Fruit fly (Drosophila melanogaster) whole organism, embryonic: ENCODE data around the gene CG31038.

ENCODE experiments used
- Bteb2 ChIP-seq: fragments of 200-800 bp; sonication (Bioruptor generic); optimal IDR thresholded peaks from 2 replicates; lab custom pipeline; 2016; ENCODE audit warnings: missing biosample characterization, missing genetic modification characterization
- CG11247 ChIP-seq: fragments of 200-800 bp; sonication (Bioruptor generic); IDR thresholded peaks from 2 replicates; pipeline ENCODE4 v1.3.6; 2022; ENCODE audit warnings: missing biosample characterization, missing genetic modification characterization
- CG11504 ChIP-seq: fragments of 200-800 bp; sonication (Bioruptor generic); optimal IDR thresholded peaks from 3 replicates; lab custom pipeline; 2019; ENCODE audit warnings: missing biosample characterization, mild to moderate bottlenecking, missing genetic modification characterization, moderate library complexity
- CG12104 ChIP-seq: fragments of 200-800 bp; sonication (Bioruptor generic); optimal IDR thresholded peaks from 3 replicates; lab custom pipeline; 2016; ENCODE audit warnings: missing biosample characterization, missing genetic modification characterization
- CG12236 ChIP-seq: fragments of 200-800 bp; sonication (Bioruptor generic); optimal IDR thresholded peaks from 2 replicates; lab custom pipeline; 2016; ENCODE audit warnings: missing biosample characterization, missing genetic modification characterization
- CG12769 ChIP-seq: fragments of 200-800 bp; sonication (Bioruptor generic); optimal IDR thresholded peaks from 2 replicates; lab custom pipeline; 2019; ENCODE audit warnings: missing biosample characterization, mild to moderate bottlenecking, missing genetic modification characterization, moderate library complexity
- CG13287 ChIP-seq: fragments of 200-800 bp; sonication (Bioruptor generic); IDR thresholded peaks from 2 replicates; pipeline ENCODE4 v1.3.6; 2022; ENCODE audit warnings: missing biosample characterization, missing genetic modification characterization; ENCODE audit not compliant: partially characterized antibody
- CG13894 ChIP-seq: fragments of 200-800 bp; sonication (Bioruptor generic); optimal IDR thresholded peaks from 3 replicates; lab custom pipeline; 2018; ENCODE audit warnings: missing biosample characterization, mild to moderate bottlenecking, missing genetic modification characterization, moderate library complexity
- CG18011 ChIP-seq: fragments of 200-800 bp; sonication (Bioruptor generic); optimal IDR thresholded peaks from 2 replicates; lab custom pipeline; 2017; ENCODE audit warnings: missing biosample characterization, missing genetic modification characterization, mild to moderate bottlenecking, moderate library complexity, missing genotype
- CG18764 ChIP-seq: fragments of 200-800 bp; sonication (Bioruptor generic); optimal IDR thresholded peaks from 3 replicates; lab custom pipeline; 2016; ENCODE audit warnings: missing biosample characterization, missing genetic modification characterization
- CG4730 ChIP-seq: fragments of 200-800 bp; sonication (Bioruptor generic); IDR thresholded peaks from 2 replicates; pipeline ENCODE4 v1.3.6; 2022; ENCODE audit warnings: missing biosample characterization, missing genetic modification characterization
- CG6791 ChIP-seq: fragments of 200-800 bp; sonication (Bioruptor generic); IDR thresholded peaks from 3 replicates; pipeline ENCODE4 v1.3.6; 2022; ENCODE audit warnings: missing biosample characterization, missing genetic modification characterization; ENCODE audit not compliant: partially characterized antibody
- CG7271 ChIP-seq: fragments of 200-800 bp; sonication (Bioruptor generic); optimal IDR thresholded peaks from 2 replicates; lab custom pipeline; 2018; ENCODE audit warnings: missing biosample characterization, mild to moderate bottlenecking, missing genetic modification characterization, moderate library complexity
- CG7839 ChIP-seq: fragments of 200-800 bp; sonication (Bioruptor generic); optimal IDR thresholded peaks from 3 replicates; lab custom pipeline; 2018; ENCODE audit warnings: missing biosample characterization, mild to moderate bottlenecking, missing genetic modification characterization, moderate library complexity
- CTCF ChIP-seq: fragments of 200-800 bp; sonication (Bioruptor generic); optimal IDR thresholded peaks from 2 replicates; lab custom pipeline; 2017; ENCODE audit warnings: missing biosample characterization, mild to moderate bottlenecking, missing genetic modification characterization, moderate library complexity
- CkIIα-i1 ChIP-seq: fragments of 200-800 bp; sonication (Bioruptor generic); IDR thresholded peaks from 2 replicates; pipeline ENCODE4 v1.3.6; 2022; ENCODE audit warnings: missing biosample characterization, missing genetic modification characterization
- D19B ChIP-seq: fragments of 200-800 bp; sonication (Bioruptor generic); optimal IDR thresholded peaks from 2 replicates; lab custom pipeline; 2017; ENCODE audit warnings: missing biosample characterization, mild to moderate bottlenecking, missing genetic modification characterization
- Dp ChIP-seq: fragments of 200-800 bp; sonication (Bioruptor generic); optimal IDR thresholded peaks from 2 replicates; lab custom pipeline; 2018; ENCODE audit warnings: missing biosample characterization, mild to moderate bottlenecking, missing genetic modification characterization, moderate library complexity
- E2f2 ChIP-seq: fragments of 200-800 bp; sonication (Bioruptor generic); IDR thresholded peaks from 2 replicates; pipeline ENCODE4 v1.3.6; 2022; ENCODE audit warnings: missing biosample characterization, missing genetic modification characterization
- Fer2 ChIP-seq: fragments of 200-800 bp; sonication (Bioruptor generic); optimal IDR thresholded peaks from 2 replicates; lab custom pipeline; 2018; ENCODE audit warnings: missing biosample characterization, mild to moderate bottlenecking, missing genetic modification characterization, moderate library complexity
- Fer3 ChIP-seq: fragments of 200-800 bp; sonication (Bioruptor generic); optimal IDR thresholded peaks from 2 replicates; lab custom pipeline; 2018; ENCODE audit warnings: missing biosample characterization, mild to moderate bottlenecking, missing genetic modification characterization, moderate library complexity
- Max ChIP-seq: fragments of 200-800 bp; sonication (Bioruptor generic); optimal IDR thresholded peaks from 2 replicates; lab custom pipeline; 2016; ENCODE audit warnings: missing biosample characterization, mild to moderate bottlenecking, missing genetic modification characterization
- Med ChIP-seq: fragments of 200-800 bp; sonication (Bioruptor generic); peaks from one replicate; lab custom pipeline; 2016; ENCODE audit warnings: missing biosample characterization, missing genetic modification characterization, mild to moderate bottlenecking, inconsistent platforms, moderate library complexity
- Myb ChIP-seq: fragments of 200-800 bp; sonication (Bioruptor generic); optimal IDR thresholded peaks from 2 replicates; lab custom pipeline; 2016; ENCODE audit warnings: missing biosample characterization, missing genetic modification characterization
- Rfx ChIP-seq: fragments of 200-800 bp; sonication (Bioruptor generic); IDR thresholded peaks from 2 replicates; pipeline ENCODE4 v1.3.6; 2022; ENCODE audit warnings: missing biosample characterization, missing genetic modification characterization
- Ssrp ChIP-seq: fragments of 200-800 bp; sonication (Bioruptor generic); optimal IDR thresholded peaks from 2 replicates; lab custom pipeline; 2018; ENCODE audit warnings: missing biosample characterization, mild to moderate bottlenecking, missing genetic modification characterization, moderate library complexity
- Taf1 ChIP-seq: fragments of 200-800 bp; sonication (Bioruptor generic); IDR thresholded peaks from 2 replicates; pipeline ENCODE4 v1.3.6; 2022; ENCODE audit warnings: missing biosample characterization, missing genetic modification characterization
- abd-A ChIP-seq: fragments of 200-800 bp; sonication (Bioruptor generic); optimal IDR thresholded peaks from 3 replicates; lab custom pipeline; 2019; ENCODE audit warnings: missing biosample characterization, mild to moderate bottlenecking, missing genetic modification characterization, moderate library complexity
- bcd ChIP-seq: fragments of 200-800 bp; sonication (Bioruptor generic); optimal IDR thresholded peaks from 2 replicates; lab custom pipeline; 2017; ENCODE audit warnings: missing biosample characterization, mild to moderate bottlenecking, missing genetic modification characterization
- br ChIP-seq: fragments of >200 bp; optimal IDR thresholded peaks from 2 replicates; lab custom pipeline; 2017
- chinmo ChIP-seq: fragments of 200-800 bp; sonication (Bioruptor generic); IDR thresholded peaks from 4 replicates; pipeline ENCODE4 v1.3.6; 2022; ENCODE audit warnings: missing biosample characterization, missing genetic modification characterization; ENCODE audit not compliant: partially characterized antibody
- ewg ChIP-seq: fragments of 200-800 bp; sonication (Bioruptor generic); optimal IDR thresholded peaks from 3 replicates; lab custom pipeline; 2017; ENCODE audit warnings: mild to moderate bottlenecking, missing biosample characterization, missing genetic modification reagents, missing genetic modification characterization
- ftz-f1 ChIP-seq: fragments of 200-800 bp; sonication (Bioruptor generic); optimal IDR thresholded peaks from 2 replicates; lab custom pipeline; 2016; ENCODE audit warnings: missing biosample characterization, missing genetic modification characterization
- gce ChIP-seq: fragments of 200-800 bp; sonication (Bioruptor generic); IDR thresholded peaks from 3 replicates; pipeline ENCODE4 v1.3.6; 2022; ENCODE audit warnings: missing biosample characterization, missing genetic modification characterization
- gfzf ChIP-seq: fragments of 200-800 bp; sonication (Bioruptor generic); optimal IDR thresholded peaks from 2 replicates; lab custom pipeline; 2016; ENCODE audit warnings: missing biosample characterization, mild to moderate bottlenecking, missing genetic modification characterization, moderate library complexity
- jigr1 ChIP-seq: fragments of 200-800 bp; sonication (Bioruptor generic); IDR thresholded peaks from 3 replicates; pipeline ENCODE4 v1.3.6; 2022; ENCODE audit warnings: missing biosample characterization, missing genetic modification characterization
- lov ChIP-seq, 2 experiments: fragments of 200-800 bp in 1 of 2; fragments of >200 bp in 1 of 2; sonication (Bioruptor generic) in 1 of 2; IDR thresholded peaks in 1 of 2; optimal IDR thresholded peaks in 1 of 2; 2 replicates in 1 of 2; 3 replicates in 1 of 2; pipeline versions ENCODE4 v1.3.6 to Lab custom; 2017 to 2022; ENCODE audit warnings: missing biosample characterization in 1 of 2, missing genetic modification characterization in 1 of 2
- nerfin-2 ChIP-seq: fragments of 200-800 bp; sonication (Bioruptor generic); IDR thresholded peaks from 2 replicates; pipeline ENCODE4 v1.3.6; 2022; ENCODE audit warnings: missing biosample characterization, missing genetic modification characterization; ENCODE audit not compliant: partially characterized antibody
- nmo ChIP-seq: fragments of 200-800 bp; sonication (Bioruptor generic); optimal IDR thresholded peaks from 2 replicates; lab custom pipeline; 2018; ENCODE audit warnings: missing biosample characterization, mild to moderate bottlenecking, missing genetic modification characterization, moderate library complexity
- pb ChIP-seq: fragments of 200-800 bp; sonication (Bioruptor generic); optimal IDR thresholded peaks from 3 replicates; lab custom pipeline; 2016; ENCODE audit warnings: missing biosample characterization, missing genetic modification characterization
- run ChIP-seq: fragments of 200-800 bp; sonication (Bioruptor generic); optimal IDR thresholded peaks from 3 replicates; lab custom pipeline; 2018; ENCODE audit warnings: missing biosample characterization, mild to moderate bottlenecking, missing genetic modification characterization
- scrt ChIP-seq: fragments of 200-800 bp; sonication (Bioruptor generic); optimal IDR thresholded peaks from 2 replicates; lab custom pipeline; 2018; ENCODE audit warnings: missing biosample characterization, mild to moderate bottlenecking, missing genetic modification characterization, moderate library complexity
- sd ChIP-seq: fragments of 200-800 bp; sonication (Bioruptor generic); optimal IDR thresholded peaks from 3 replicates; lab custom pipeline; 2018; ENCODE audit warnings: missing biosample characterization, mild to moderate bottlenecking, missing genetic modification characterization, moderate library complexity
- stwl ChIP-seq: fragments of 200-800 bp; sonication (Bioruptor generic); optimal IDR thresholded peaks from 3 replicates; lab custom pipeline; 2018; ENCODE audit warnings: missing biosample characterization, mild to moderate bottlenecking, missing genetic modification characterization, moderate library complexity
- toy ChIP-seq: fragments of 200-800 bp; sonication (Bioruptor generic); IDR thresholded peaks from 2 replicates; pipeline ENCODE4 v1.3.6; 2022; ENCODE audit warnings: missing biosample characterization, missing genetic modification characterization
- zen ChIP-seq: fragments of 200-800 bp; sonication (Bioruptor generic); optimal IDR thresholded peaks from 3 replicates; lab custom pipeline; 2018; ENCODE audit warnings: missing biosample characterization, mild to moderate bottlenecking, missing genetic modification characterization, moderate library complexity

The CG31038 gene

dm6 chr3R:29903775-29904356, 27.0 kb downstream of the CG31038 start, which contains the start of gene CG15517 (continued):
- TF ChIP-seq stwl = peak; percentile 86
- TF ChIP-seq lov (optimal IDR thresholded peaks at IDR 0.05; lab: Kevin White, UChicago) = no peak
- TF ChIP-seq lov (GFP tag; IDR thresholded peaks at IDR 0.05; lab: Robert Waterston, UW) = no peak
- no peak for TF ChIP-seq bcd (GFP tag; lab: Kevin White, UChicago)
- no peak for TF ChIP-seq abd-A (tag; lab: Kevin White, UChicago)
- TF ChIP-seq CG12104 (GFP tag; lab: Kevin White, UChicago) = no peak
- TF ChIP-seq br = no peak
- TF ChIP-seq Fer3 (tag; lab: Kevin White, UChicago) = peak; percentile 17
- TF ChIP-seq CG7839 (tag; lab: Kevin White, UChicago) = peak; percentile 38
- no peak for TF ChIP-seq Max (GFP tag; lab: Kevin White, UChicago)
- peak; percentile 27 for TF ChIP-seq Ssrp (tag; lab: Kevin White, UChicago)
- TF ChIP-seq ftz-f1 = no peak
- TF ChIP-seq Bteb2 (GFP tag; lab: Kevin White, UChicago) = no peak

dm6 chr3R:29905164-29905563, 28.3 kb downstream of the CG31038 start, which contains the start of gene CG15515:
Gene CG15515, plus strand, starts transcription at chr3R:29905464.
- peak; percentile 41 for TF ChIP-seq Med (GFP tag; lab: Kevin White, UChicago)
- peak; percentile 25 for TF ChIP-seq sd (tag; lab: Kevin White, UChicago)
- TF ChIP-seq CTCF (GFP tag; lab: Kevin White, UChicago) = no peak
- no peak for TF ChIP-seq CG6791 (GFP tag; lab: Robert Waterston, UW)
- no peak for TF ChIP-seq run
- no peak for TF ChIP-seq Fer2 (tag; lab: Kevin White, UChicago)
- TF ChIP-seq abd-A (tag; lab: Kevin White, UChicago) = peak; percentile 3
- TF ChIP-seq CG12769 = peak; percentile 29
- no peak for TF ChIP-seq CG11247 (GFP tag; lab: Robert Waterston, UW)
- TF ChIP-seq CG13894 (tag; lab: Kevin White, UChicago) = peak; percentile 64
- TF ChIP-seq toy (GFP tag; lab: Robert Waterston, UW) = no peak
- no peak for TF ChIP-seq gfzf (GFP tag; lab: Kevin White, UChicago)
- no peak for TF ChIP-seq zen (tag; lab: Kevin White, UChicago)
- no peak for TF ChIP-seq gce
- no peak for TF ChIP-seq pb (GFP tag; lab: Kevin White, UChicago)
- no peak for TF ChIP-seq nmo (GFP tag; lab: Kevin White, UChicago)
- TF ChIP-seq, all 482 proteins: peak for 5

DNA sequence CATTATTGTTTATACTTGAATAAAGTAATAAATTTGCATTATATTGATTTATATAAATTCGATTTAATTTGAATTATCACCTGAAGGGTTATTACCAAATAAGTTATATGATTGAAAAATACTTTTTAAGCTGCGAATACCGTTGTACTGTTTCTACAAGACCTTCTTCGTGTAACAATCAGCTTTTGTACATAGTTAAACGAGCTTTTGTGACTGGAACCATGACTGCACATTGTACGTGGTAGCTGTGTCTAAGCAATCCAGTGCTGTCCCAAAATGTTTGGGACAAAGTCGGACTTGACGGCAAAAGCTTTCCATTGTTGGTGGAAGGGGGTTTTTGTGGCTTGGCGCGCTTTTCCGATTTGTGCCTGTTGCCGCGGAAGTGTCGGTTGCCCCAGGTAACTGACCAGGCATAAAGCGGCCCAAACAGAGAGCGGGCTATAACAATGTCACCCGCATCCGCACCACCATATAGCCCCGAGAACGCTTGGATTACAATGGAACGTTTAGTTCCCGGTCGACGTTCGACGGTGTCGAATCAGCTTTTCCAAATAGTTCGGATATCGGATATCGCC, 30.8 kb downstream of the CG31038 start, which contains the start of gene CG31036:
TSS of gene CG31036 (plus strand) at position 507 of the 575 bp plus-strand sequence.
- TF ChIP-seq D19B (GFP tag; lab: Kevin White, UChicago) (peak; percentile 64), Myb (peak; percentile 40), scrt (GFP tag; lab: Kevin White, UChicago) (peak; percentile 53), CG12236 (GFP tag; lab: Kevin White, UChicago) (no peak), CG11504 (tag; lab: Kevin White, UChicago) (peak; percentile 48), CG4730 (no peak), E2f2 (GFP tag; lab: Robert Waterston, UW) (peak; percentile 48), CG7271 (tag; lab: Kevin White, UChicago) (no peak), CG13287 (GFP tag; lab: Robert Waterston, UW) (peak; percentile 35; the same call in 1 of the 2 replicates), CTCF (GFP tag; lab: Kevin White, UChicago) (peak; percentile 79), ewg (peak; percentile 20), CG18011 (GFP tag; lab: Kevin White, UChicago) (peak; percentile 96), CkIIα-i1 (GFP tag; lab: Robert Waterston, UW) (no peak), jigr1 (no peak), Taf1 (GFP tag; lab: Robert Waterston, UW) (no peak), CG18764 (GFP tag; lab: Kevin White, UChicago) (no peak), Dp (GFP tag; lab: Kevin White, UChicago) (peak; percentile 35), Rfx (GFP tag; lab: Robert Waterston, UW) (peak; percentile 67; the same call in 1 of the 2 replicates), chinmo (GFP tag; lab: Robert Waterston, UW) (0 out of 4 replicates have a peak, but pooled peaks have one; percentile 53), nerfin-2 (GFP tag; lab: Robert Waterston, UW) (no peak)
